Worm (Caenorhabditis elegans) whole organism, late embryonic: ENCODE measurements around the gene Y75B8A.39.

ENCODE experiments used
- ceh-2 ChIP-seq: sonication (generic microtip); optimal IDR thresholded peaks from 2 replicates; lab custom pipeline; 2016; ENCODE audit warnings: missing genotype, missing genetic modification characterization, missing compliant biosample characterization
- dve-1 ChIP-seq: sonication (generic microtip); optimal IDR thresholded peaks from 2 replicates; lab custom pipeline; 2017; ENCODE audit warnings: antibody characterized with exemption, mild to moderate bottlenecking, missing genetic modification characterization, missing compliant biosample characterization
- fkh-10 ChIP-seq: fragments of 150-350 bp; optimal IDR thresholded peaks from 2 replicates; lab custom pipeline; 2014; ENCODE audit warnings: missing biosample characterization, missing genetic modification reagents, missing genetic modification characterization
- gmeb-2 ChIP-seq: sonication (generic microtip); optimal IDR thresholded peaks from 2 replicates; lab custom pipeline; 2016; ENCODE audit warnings: missing genetic modification characterization, inconsistent platforms, missing compliant biosample characterization
- hlh-8 ChIP-seq: sonication (generic microtip); optimal IDR thresholded peaks from 2 replicates; lab custom pipeline; 2016; ENCODE audit warnings: missing genotype, missing genetic modification characterization, missing compliant biosample characterization
- pha-2 ChIP-seq: sonication (generic microtip); optimal IDR thresholded peaks from 2 replicates; lab custom pipeline; 2017; ENCODE audit warnings: mild to moderate bottlenecking, missing genetic modification characterization, missing compliant biosample characterization
- tbx-7 ChIP-seq: sonication (generic microtip); optimal IDR thresholded peaks from 2 replicates; lab custom pipeline; 2016; ENCODE audit warnings: missing genotype, missing genetic modification characterization, missing compliant biosample characterization
- ttx-3 ChIP-seq: sonication (generic microtip); optimal IDR thresholded peaks from 2 replicates; lab custom pipeline; 2016; ENCODE audit warnings: missing genetic modification reagents, missing genetic modification characterization, missing compliant biosample characterization
- unc-86 ChIP-seq: sonication (generic microtip); optimal IDR thresholded peaks from 2 replicates; lab custom pipeline; 2016; ENCODE audit warnings: missing genetic modification characterization, missing compliant biosample characterization

DNA sequence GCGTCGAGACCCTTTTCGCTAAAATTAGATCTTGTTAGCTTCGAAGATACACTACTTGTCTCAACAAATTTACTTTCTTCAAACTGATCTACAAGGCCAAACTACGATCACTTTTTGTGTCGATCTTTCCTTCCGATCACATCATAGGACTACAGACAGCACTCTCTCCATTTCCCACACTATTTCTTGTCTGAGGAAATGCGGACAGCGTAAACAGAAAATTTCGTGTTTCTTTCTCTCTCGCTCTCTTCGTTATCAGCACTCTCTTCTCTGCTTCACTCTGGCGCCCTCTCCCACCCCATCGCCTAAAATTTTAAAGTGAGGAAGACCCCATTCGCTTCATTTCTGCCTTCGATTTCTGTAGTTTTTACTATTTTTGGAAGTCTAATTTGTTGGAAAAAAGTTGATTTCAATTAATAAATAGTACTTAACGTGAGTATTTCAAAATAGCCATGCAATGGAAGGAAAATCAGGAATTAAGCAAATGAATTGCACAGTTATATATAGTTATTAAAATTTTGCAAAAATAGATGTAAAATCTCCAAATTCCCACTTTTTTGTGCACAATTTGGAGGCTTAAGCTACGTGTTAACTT is 22.5 kb downstream of the Y75B8A.39 start:
- TF ChIP-seq tbx-7 (tag; lab: Kevin White, UChicago) (no peak), fkh-10 (GFP tag; lab: Kevin White, UChicago) (no peak), dve-1 (no peak), gmeb-2 (tag; lab: Kevin White, UChicago) (no peak), ttx-3 (tag; lab: Kevin White, UChicago) (no peak), pha-2 (tag; lab: Kevin White, UChicago) (no peak), ceh-2 (tag; lab: Kevin White, UChicago) (no peak), unc-86 (tag; lab: Kevin White, UChicago) (no peak), hlh-8 (tag; lab: Kevin White, UChicago) (no peak)
